Worm (Caenorhabditis elegans): ENCODE measurements around the gene gpcp-1.
A peak's percentile ranks its signal among the peaks of the same experiment; 100 is the strongest.

gpcp-1 gene

DNA sequence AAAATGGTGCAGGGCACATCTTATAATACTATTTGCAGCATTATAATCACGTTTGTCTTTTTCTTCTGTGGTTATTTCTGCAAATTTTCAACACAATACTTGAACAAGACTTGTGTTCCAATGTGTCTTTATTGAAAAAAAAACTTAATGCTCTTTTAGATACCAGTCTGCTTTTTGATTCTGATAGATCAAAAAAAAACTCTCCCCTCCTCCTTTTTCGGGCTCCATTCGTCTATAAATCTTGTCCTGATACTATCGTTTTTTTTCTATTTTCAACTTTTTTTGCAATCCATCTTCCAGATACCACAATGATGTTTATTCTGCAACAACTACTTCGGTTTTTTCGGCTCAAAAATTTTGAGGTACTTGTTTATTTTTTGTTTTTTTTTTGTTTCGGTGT lies 29.6 kb downstream of the gpcp-1 start, which contains the start of gene twk-16:
Gene twk-16, plus strand, starts transcription at position 301 of the 400 bp plus-strand sequence.
- TF ChIP-seq cey-2 (tag; optimal IDR thresholded peaks at IDR 0.05; ENCODE audit: borderline replicate concordance, insufficient read depth) (no peak), nhr-237 (tag; optimal IDR thresholded peaks at IDR 0.05) (no peak), jun-1 (tag; optimal IDR thresholded peaks at IDR 0.05) (no peak), ZK337.2 (GFP tag; IDR thresholded peaks at IDR 0.05) (no peak), mes-2 (tag; optimal IDR thresholded peaks at IDR 0.05; ENCODE audit: poor library complexity, severe bottlenecking) (no peak), Y105C5A.15 (GFP tag; IDR thresholded peaks at IDR 0.05) (no peak), T26A8.4 (GFP tag; IDR thresholded peaks at IDR 0.05) (no peak), lin-13 (GFP tag; optimal IDR thresholded peaks at IDR 0.05) (no peak), nhr-25 (tag; optimal IDR thresholded peaks at IDR 0.05; ENCODE audit: borderline replicate concordance, insufficient read depth) (no peak), ctbp-1 (GFP tag; IDR thresholded peaks at IDR 0.05) (no peak)

DNA sequence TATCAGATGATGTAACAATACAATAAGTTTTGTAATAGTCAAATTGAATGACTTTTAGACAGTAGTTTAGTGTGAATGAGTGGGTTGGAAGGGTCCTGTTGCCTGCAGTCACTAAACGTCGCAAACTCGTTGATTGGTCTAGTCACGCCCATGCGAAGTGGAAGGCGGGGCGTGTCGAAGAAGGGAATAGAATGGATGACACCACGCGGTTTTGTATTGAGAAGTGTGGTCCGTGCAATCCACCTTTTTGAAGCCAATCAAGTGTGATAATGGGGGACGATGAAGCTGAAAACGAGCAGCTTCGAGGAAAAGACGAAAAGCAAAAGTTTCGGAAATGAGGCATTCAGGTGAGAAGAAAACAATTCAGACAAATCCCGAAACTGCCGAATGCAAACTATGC lies 40.1 kb downstream of the gpcp-1 start, which contains the start of gene ceh-31:
Gene ceh-31, minus strand, starts transcription at position 101 of the 400 bp plus-strand sequence.
- TF ChIP-seq spr-3 (GFP tag; optimal IDR thresholded peaks at IDR 0.05) (no peak), T26A8.4 (GFP tag; IDR thresholded peaks at IDR 0.05) (no peak), lin-13 (GFP tag; optimal IDR thresholded peaks at IDR 0.05) (no peak), madf-9 (GFP tag; conservative IDR thresholded peaks at IDR 0.05) (no peak), ceh-28 (tag; optimal IDR thresholded peaks at IDR 0.05) (no peak), pqm-1 (tag; optimal IDR thresholded peaks at IDR 0.05) (no peak), mxl-3 (GFP tag; optimal IDR thresholded peaks at IDR 0.05) (no peak), Y5F2A.4 (GFP tag; optimal IDR thresholded peaks at IDR 0.05) (no peak), saeg-2 (GFP tag; IDR thresholded peaks at IDR 0.05) (no peak), ceh-32 (tag; optimal IDR thresholded peaks at IDR 0.05; ENCODE audit: poor library complexity) (no peak), cey-2 (tag; optimal IDR thresholded peaks at IDR 0.05; ENCODE audit: borderline replicate concordance, insufficient read depth) (no peak), nhr-41 (GFP tag; IDR thresholded peaks at IDR 0.05) (no peak), mep-1 (tag; optimal IDR thresholded peaks at IDR 0.05) (no peak), egl-43 (GFP tag; IDR thresholded peaks at IDR 0.05) (no peak), set-16 (GFP tag; IDR thresholded peaks at IDR 0.05) (no peak), lim-7 (GFP tag; IDR thresholded peaks at IDR 0.05) (no peak), R02D3.7 (tag; optimal IDR thresholded peaks at IDR 0.05) (no peak)

DNA sequence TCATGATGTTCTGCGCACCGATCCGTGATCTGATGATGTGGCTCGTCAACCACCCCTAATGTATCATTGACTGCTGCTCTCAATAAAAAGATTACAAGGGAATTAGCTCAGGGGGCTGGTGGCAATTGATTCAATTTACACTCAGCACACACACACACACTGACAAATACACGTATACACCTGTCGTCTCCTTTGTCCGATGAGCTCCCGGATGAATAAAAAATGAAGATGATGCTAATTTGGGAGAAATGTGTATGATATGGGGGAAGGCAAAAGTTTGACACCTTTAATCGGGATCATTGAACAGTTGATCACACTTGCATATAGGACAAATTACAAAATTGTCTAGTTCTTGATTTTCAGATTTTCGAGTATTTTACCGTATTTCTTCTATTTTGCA lies 43.4 kb downstream of the gpcp-1 start:
- TF ChIP-seq snpc-1.2 (GFP tag; IDR thresholded peaks at IDR 0.05), result no peak
- peak in 1 of 2 experiments; percentile 98 for TF ChIP-seq unc-62 (GFP tag; optimal IDR thresholded peaks at IDR 0.05 in 1 of 2)
- no peak for TF ChIP-seq unc-62 (tag; optimal IDR thresholded peaks at IDR 0.05)

DNA sequence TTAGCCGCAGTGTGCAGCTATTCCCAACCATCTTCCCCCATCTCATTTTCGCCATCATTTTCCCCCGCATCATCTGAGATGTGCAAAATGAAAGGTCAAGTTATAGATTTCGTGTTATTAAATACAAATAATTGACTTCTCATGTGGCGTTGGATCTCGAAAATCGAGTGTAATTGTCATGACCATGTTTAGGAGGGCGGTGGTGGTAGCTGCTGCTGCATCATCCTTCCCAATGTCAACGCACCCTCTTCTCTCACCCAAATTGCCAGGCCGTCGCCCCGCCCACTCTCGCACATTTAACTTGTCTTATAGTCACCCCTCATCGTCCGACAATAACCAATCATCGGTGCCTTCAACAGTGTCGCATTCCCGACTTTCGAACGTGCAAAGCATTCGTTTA lies 47.2 kb downstream of the gpcp-1 start, which contains the start of gene ceh-30:
Gene ceh-30, plus strand, starts transcription at position 301 of the 400 bp plus-strand sequence.
- TF ChIP-seq set-16 (GFP tag; IDR thresholded peaks at IDR 0.05) (peak; percentile 29; the same call in 1 of the 2 replicates), unc-62 (GFP tag; optimal IDR thresholded peaks at IDR 0.05 in 1 of 2) (no peak), unc-62 (tag; optimal IDR thresholded peaks at IDR 0.05) (no peak), egl-27 (tag; optimal IDR thresholded peaks at IDR 0.05) (no peak), unc-39 (tag; optimal IDR thresholded peaks at IDR 0.05) (no peak), mdl-1 (tag; optimal IDR thresholded peaks at IDR 0.05) (no peak)

DNA sequence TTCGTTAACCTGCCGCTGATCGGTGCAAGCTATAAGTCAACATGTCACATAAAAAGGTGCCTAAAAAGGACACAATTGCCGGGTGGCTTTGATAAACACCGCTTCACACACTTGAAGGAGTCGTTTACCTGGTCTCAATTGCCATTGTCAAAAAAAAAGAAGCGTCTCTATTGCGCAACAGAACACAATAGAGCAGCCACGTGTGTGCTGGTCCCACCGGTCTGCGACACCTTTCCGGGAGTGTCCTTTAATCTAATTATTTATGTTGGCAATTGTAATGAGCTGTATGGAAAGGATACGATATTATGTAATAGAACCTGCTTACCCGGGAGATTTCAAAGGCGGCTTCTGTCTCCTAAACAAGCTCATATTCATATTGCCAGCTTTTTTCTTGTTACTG lies 48.7 kb downstream of the gpcp-1 start:
- no peak for TF ChIP-seq snpc-4 (tag; optimal IDR thresholded peaks at IDR 0.05)
- no peak for TF ChIP-seq T26A8.4 (GFP tag; IDR thresholded peaks at IDR 0.05)
- TF ChIP-seq aha-1 (tag), result no peak
- no peak for TF ChIP-seq mxl-2 (GFP tag; conservative IDR thresholded peaks at IDR 0.05)
- TF ChIP-seq vab-7 (GFP tag; IDR thresholded peaks at IDR 0.05), result no peak
- no peak for TF ChIP-seq T20F7.1 (GFP tag; optimal IDR thresholded peaks at IDR 0.05)
- no peak for TF ChIP-seq mdt-29 (GFP tag; IDR thresholded peaks at IDR 0.05)
- TF ChIP-seq hlh-30 (tag; optimal IDR thresholded peaks at IDR 0.05; ENCODE audit: insufficient read depth), result no peak

Data from whole organism, L4 larva.